Fruit fly (Drosophila melanogaster): ENCODE results near the gene TwdlY.
A peak's percentile ranks its signal among the peaks of the same experiment; 100 is the strongest.

The TwdlY gene

DNA sequence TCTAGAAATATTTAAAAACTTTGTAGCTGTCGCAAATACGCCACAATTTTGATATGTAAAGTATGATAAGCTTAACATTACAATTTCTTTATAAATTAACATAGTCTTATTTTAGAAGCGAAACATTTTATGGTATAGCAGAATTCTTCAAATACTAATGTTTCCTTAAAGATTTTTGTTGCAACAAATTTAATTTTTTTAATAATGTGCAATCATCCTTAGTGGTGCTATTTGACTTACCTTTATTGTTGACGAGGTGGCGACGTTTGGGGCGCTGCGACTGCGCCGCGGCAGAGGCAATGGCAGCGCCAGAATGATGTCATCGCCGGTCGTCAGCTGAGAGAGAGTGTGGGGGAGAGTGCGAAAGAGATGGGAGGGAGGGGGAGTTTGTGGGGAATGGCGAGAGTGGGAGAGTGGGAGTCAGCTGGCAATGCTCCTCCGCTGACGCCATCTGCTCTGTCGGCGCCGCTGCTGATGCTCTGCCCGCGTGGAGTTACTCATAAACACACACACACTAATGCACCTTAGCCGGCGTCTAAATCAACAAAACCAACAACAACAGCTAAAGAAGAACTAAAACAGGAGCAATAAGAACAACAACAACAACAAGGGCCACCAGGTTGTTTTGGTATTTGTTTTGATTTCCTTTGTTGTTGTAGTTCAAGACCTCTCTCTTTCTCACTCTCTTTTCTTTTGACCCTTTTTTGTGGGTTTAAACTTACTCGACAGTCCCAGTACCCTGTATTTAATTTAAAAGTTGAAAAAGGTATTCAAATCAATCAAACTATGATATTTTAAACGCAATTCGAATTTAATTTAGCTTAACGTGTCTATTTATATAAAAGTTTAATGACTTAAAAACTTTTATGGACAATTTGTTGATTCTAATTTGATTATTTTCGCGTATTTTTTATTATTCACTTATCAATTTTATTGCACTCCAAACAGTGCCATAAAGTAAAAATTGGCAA is 11.3 kb upstream of the TwdlY start (continued):
- peak; percentile 56; the same call in 1 of the 2 replicates for TF ChIP-seq sob (GFP tag; IDR thresholded peaks at IDR 0.05)
- TF ChIP-seq H2.0 (GFP tag; IDR thresholded peaks at IDR 0.05), result peak; percentile 57
- TF ChIP-seq Atf6 (GFP tag; IDR thresholded peaks at IDR 0.05), result peak; percentile 72; the same call in 1 of the 2 replicates
- TF ChIP-seq phol (tag; optimal IDR thresholded peaks at IDR 0.05), result peak; percentile 62
- TF ChIP-seq CG10274 (GFP tag; optimal IDR thresholded peaks at IDR 0.05), result no peak
- peak; percentile 54 for TF ChIP-seq CG13296 (GFP tag; optimal IDR thresholded peaks at IDR 0.05)
- TF ChIP-seq dpn (GFP tag; optimal IDR thresholded peaks at IDR 0.05), result peak; percentile 69 to 72
- TF ChIP-seq gsb-n (tag; optimal IDR thresholded peaks at IDR 0.05), result peak; percentile 78
- TF ChIP-seq row (GFP tag; IDR thresholded peaks at IDR 0.05), result peak; percentile 83
- no peak for TF ChIP-seq CG2889 (GFP tag; IDR thresholded peaks at IDR 0.05)
- TF ChIP-seq crc (GFP tag; optimal IDR thresholded peaks at IDR 0.05), result peak; percentile 46
- peak; percentile 60 for TF ChIP-seq bcd (GFP tag; optimal IDR thresholded peaks at IDR 0.05)
- TF ChIP-seq Max (GFP tag; optimal IDR thresholded peaks at IDR 0.05), result peak; percentile 8
- no peak for TF ChIP-seq Kr (GFP tag; optimal IDR thresholded peaks at IDR 0.05)
- TF ChIP-seq gfzf (GFP tag; optimal IDR thresholded peaks at IDR 0.05), result no peak
- 0 out of 2 replicates have a peak, but pooled peaks have one; percentile 10 for TF ChIP-seq CG1024 (GFP tag; IDR thresholded peaks at IDR 0.05)
- peak; percentile 68; the same call in 2 of the 3 replicates for TF ChIP-seq so (GFP tag; IDR thresholded peaks at IDR 0.05)
- TF ChIP-seq maf-S (GFP tag; optimal IDR thresholded peaks at IDR 0.05), result peak; percentile 46
- TF ChIP-seq Bteb2 (GFP tag; optimal IDR thresholded peaks at IDR 0.05), result peak; percentile 66
- TF ChIP-seq knrl (GFP tag; IDR thresholded peaks at IDR 0.05; ENCODE audit: partially characterized antibody), result no peak
- peak; percentile 86 for TF ChIP-seq Sox102F (GFP tag; optimal IDR thresholded peaks at IDR 0.05)
- peak; percentile 50 for TF ChIP-seq slp2 (GFP tag; optimal IDR thresholded peaks at IDR 0.05)
- peak; percentile 8 for TF ChIP-seq CG4424 (GFP tag; optimal IDR thresholded peaks at IDR 0.05)
- TF ChIP-seq CG17568 (GFP tag; optimal IDR thresholded peaks at IDR 0.05), result peak; percentile 72
- no peak for TF ChIP-seq NC2α (GFP tag; optimal IDR thresholded peaks at IDR 0.05)
- TF ChIP-seq ems (GFP tag; optimal IDR thresholded peaks at IDR 0.05), result no peak
- peak; percentile 24 for TF ChIP-seq scrt (GFP tag; optimal IDR thresholded peaks at IDR 0.05)
- peak; percentile 42; the same call in 2 of the 3 replicates for TF ChIP-seq Aef1 (GFP tag; IDR thresholded peaks at IDR 0.05)
- TF ChIP-seq CHES-1-like (GFP tag; optimal IDR thresholded peaks at IDR 0.05), result no peak
- peak; percentile 32 for TF ChIP-seq CG12744 (GFP tag; optimal IDR thresholded peaks at IDR 0.05)
- peak in 1 of 2 experiments; percentile 63 for TF ChIP-seq crp (GFP tag; optimal IDR thresholded peaks at IDR 0.05)
- TF ChIP-seq zen (tag; optimal IDR thresholded peaks at IDR 0.05), result no peak
- peak; percentile 39 for TF ChIP-seq CG10654 (GFP tag; optimal IDR thresholded peaks at IDR 0.05)
- TF ChIP-seq gcm2 (GFP tag; optimal IDR thresholded peaks at IDR 0.05), result peak; percentile 10
- peak; percentile 71 for TF ChIP-seq ATbp (GFP tag; optimal IDR thresholded peaks at IDR 0.05)
- peak; percentile 54 for TF ChIP-seq CG1233 (GFP tag; optimal IDR thresholded peaks at IDR 0.05)
- TF ChIP-seq Six4 (GFP tag; optimal IDR thresholded peaks at IDR 0.05), result peak; percentile 8
- TF ChIP-seq HHEX (GFP tag; optimal IDR thresholded peaks at IDR 0.05), result peak; percentile 64
- TF ChIP-seq wek (GFP tag; optimal IDR thresholded peaks at IDR 0.05), result peak; percentile 8
- TF ChIP-seq cg (GFP tag; optimal IDR thresholded peaks at IDR 0.05), result peak; percentile 56
- no peak for TF ChIP-seq tna (GFP tag; IDR thresholded peaks at IDR 0.05; ENCODE audit: partially characterized antibody)
- TF ChIP-seq CG8765 (GFP tag; IDR thresholded peaks at IDR 0.05), result no peak
- TF ChIP-seq CG31441 (GFP tag; IDR thresholded peaks at IDR 0.05), result peak; percentile 83
- peak; percentile 48 for TF ChIP-seq CG18011 (GFP tag; optimal IDR thresholded peaks at IDR 0.05)
- peak; percentile 43 for TF ChIP-seq CG10267 (tag; optimal IDR thresholded peaks at IDR 0.05)
- TF ChIP-seq fd64A (GFP tag; optimal IDR thresholded peaks at IDR 0.05), result no peak
- TF ChIP-seq ap (GFP tag; IDR thresholded peaks at IDR 0.05), result 0 out of 2 replicates have a peak, but pooled peaks have one; percentile 10
- 0 out of 2 replicates have a peak, but pooled peaks have one; percentile 22 for TF ChIP-seq dimm (GFP tag; IDR thresholded peaks at IDR 0.05)

Data from whole organism, embryonic.